Fruit fly (Drosophila melanogaster) whole organism, wandering third instar larva: ENCODE data around the gene CG14453.
"Not testable (repeated sequence)": the region's sequence is repeated elsewhere in the genome, so short reads cannot be mapped to it uniquely, and the experiment has no call there.

Source experiments
- Abd-B ChIP-seq: fragments of >200 bp; optimal IDR thresholded peaks from 2 replicates; lab custom pipeline; 2017; ENCODE audit warnings: missing biosample characterization, missing genetic modification characterization
- CG9705 ChIP-seq: fragments of 200-800 bp; sonication (Bioruptor generic); optimal IDR thresholded peaks from 2 replicates; lab custom pipeline; 2018; ENCODE audit warnings: missing biosample characterization, mild to moderate bottlenecking, missing genetic modification characterization
- CrebA ChIP-seq: fragments of 200-800 bp; sonication (Bioruptor generic); optimal IDR thresholded peaks from 2 replicates; lab custom pipeline; 2016; ENCODE audit warnings: missing biosample characterization, mild to moderate bottlenecking, missing genetic modification characterization, borderline replicate concordance
- Dfd ChIP-seq: fragments of >200 bp; optimal IDR thresholded peaks from 2 replicates; lab custom pipeline; 2017; ENCODE audit warnings: missing biosample characterization, missing genetic modification characterization
- Dif ChIP-seq: fragments of 200-275, 200-300 bp; sonication (Bioruptor generic); optimal IDR thresholded peaks from 2 replicates; lab custom pipeline; 2018; ENCODE audit warnings: missing biosample characterization, missing genetic modification characterization; ENCODE audit not compliant: partially characterized antibody
- HLH106 ChIP-seq: fragments of 200-800 bp; optimal IDR thresholded peaks from 3 replicates; lab custom pipeline; 2019; ENCODE audit warnings: missing biosample characterization, mild to moderate bottlenecking, missing genetic modification characterization, moderate library complexity
- Hr78 ChIP-seq: fragments of >200 bp; optimal IDR thresholded peaks from 2 replicates; lab custom pipeline; 2017; ENCODE audit warnings: missing biosample characterization, missing genetic modification characterization
- Jra ChIP-seq: sonication (Bioruptor generic); optimal IDR thresholded peaks from 2 replicates; lab custom pipeline; 2016; ENCODE audit warnings: missing biosample characterization, missing genetic modification characterization
- Mio ChIP-seq: sonication (Bioruptor generic); optimal IDR thresholded peaks from 2 replicates; lab custom pipeline; 2016; ENCODE audit warnings: missing biosample characterization, missing genetic modification characterization
- N ChIP-seq: fragments of >200 bp; optimal IDR thresholded peaks from 2 replicates; lab custom pipeline; 2018; ENCODE audit warnings: missing biosample characterization, missing external identifiers, missing genetic modification characterization
- OdsH ChIP-seq: fragments of 200-800 bp; sonication (Bioruptor generic); optimal IDR thresholded peaks from 2 replicates; lab custom pipeline; 2016; ENCODE audit warnings: missing biosample characterization, mild to moderate bottlenecking, missing genetic modification characterization
- Rel ChIP-seq, 2 experiments: fragments of 200-800 bp; sonication (Bioruptor generic) in 1 of 2; optimal IDR thresholded peaks; 2 replicates in 1 of 2; 3 replicates in 1 of 2; lab custom pipeline; 2016 to 2019; ENCODE audit warnings: mild to moderate bottlenecking in 2 of 2, missing biosample characterization in 2 of 2, missing genetic modification characterization in 2 of 2, moderate library complexity in 1 of 2
- Sp1 ChIP-seq: fragments of 200-800 bp; sonication (Bioruptor generic); optimal IDR thresholded peaks from 3 replicates; lab custom pipeline; 2019; ENCODE audit warnings: missing biosample characterization, mild to moderate bottlenecking, missing genetic modification characterization, moderate library complexity
- Vsx2 ChIP-seq: fragments of 200-300, 225-300 bp; sonication (Bioruptor generic); optimal IDR thresholded peaks from 2 replicates; lab custom pipeline; 2018; ENCODE audit warnings: missing biosample characterization, missing genetic modification characterization; ENCODE audit not compliant: partially characterized antibody
- brk ChIP-seq: fragments of 200-800 bp; sonication (Bioruptor generic); optimal IDR thresholded peaks from 2 replicates; lab custom pipeline; 2016; ENCODE audit warnings: missing biosample characterization, mild to moderate bottlenecking, missing genetic modification characterization
- dl ChIP-seq, 2 experiments: fragments of 175-275, 200-275 bp in 1 of 2; fragments of 200-275 bp in 1 of 2; sonication (Bioruptor generic); optimal IDR thresholded peaks; lab custom pipeline; 2018; ENCODE audit warnings: mild to moderate bottlenecking in 2 of 2, missing biosample characterization in 2 of 2, missing genetic modification characterization in 2 of 2, moderate library complexity in 2 of 2; ENCODE audit not compliant: partially characterized antibody in 2 of 2, insufficient read depth in 1 of 2
- dmrt93B ChIP-seq: fragments of 200-800 bp; sonication (Bioruptor generic); optimal IDR thresholded peaks from 2 replicates; lab custom pipeline; 2018; ENCODE audit warnings: missing biosample characterization, mild to moderate bottlenecking, missing genetic modification characterization
- dsf ChIP-seq: sonication (Bioruptor generic); optimal IDR thresholded peaks from 2 replicates; lab custom pipeline; 2016; ENCODE audit warnings: missing biosample characterization, missing genetic modification characterization, borderline replicate concordance
- fru ChIP-seq: fragments of 200-800 bp; sonication (Bioruptor generic); optimal IDR thresholded peaks from 3 replicates; lab custom pipeline; 2016; ENCODE audit warnings: missing biosample characterization, mild to moderate bottlenecking, missing genetic modification characterization
- jim ChIP-seq: fragments of 175-275, 200-325 bp; sonication (Bioruptor generic); optimal IDR thresholded peaks from 2 replicates; lab custom pipeline; 2016; ENCODE audit warnings: missing biosample characterization, mild to moderate bottlenecking, missing genetic modification characterization
- lola ChIP-seq: fragments of >200 bp; optimal IDR thresholded peaks from 2 replicates; lab custom pipeline; 2017; ENCODE audit warnings: missing biosample characterization, missing genetic modification characterization
- pan ChIP-seq: fragments of >200 bp; optimal IDR thresholded peaks from 2 replicates; lab custom pipeline; 2017
- psq ChIP-seq: fragments of 200-800 bp; sonication (Bioruptor generic); optimal IDR thresholded peaks from 3 replicates; lab custom pipeline; 2017; ENCODE audit warnings: missing biosample characterization, mild to moderate bottlenecking, missing genetic modification characterization, moderate library complexity
- rgr ChIP-seq: fragments of 200-800 bp; sonication (Bioruptor generic); optimal IDR thresholded peaks from 3 replicates; lab custom pipeline; 2016; ENCODE audit warnings: missing biosample characterization, mild to moderate bottlenecking, missing genetic modification characterization
- sv ChIP-seq: fragments of 200-800 bp; sonication (Bioruptor generic); optimal IDR thresholded peaks from 3 replicates; lab custom pipeline; 2016; ENCODE audit warnings: missing biosample characterization, missing genetic modification characterization
- tai ChIP-seq: sonication (Bioruptor generic); optimal IDR thresholded peaks from 2 replicates; lab custom pipeline; 2016; ENCODE audit warnings: missing biosample characterization, missing genetic modification characterization
- usp ChIP-seq: fragments of >200 bp; optimal IDR thresholded peaks from 2 replicates; lab custom pipeline; 2017; ENCODE audit warnings: missing biosample characterization, missing genetic modification characterization
- woc ChIP-seq: sonication (Bioruptor generic); optimal IDR thresholded peaks from 2 replicates; lab custom pipeline; 2016; ENCODE audit warnings: missing biosample characterization, mild to moderate bottlenecking, missing genetic modification characterization

Gene CG14453

DNA sequence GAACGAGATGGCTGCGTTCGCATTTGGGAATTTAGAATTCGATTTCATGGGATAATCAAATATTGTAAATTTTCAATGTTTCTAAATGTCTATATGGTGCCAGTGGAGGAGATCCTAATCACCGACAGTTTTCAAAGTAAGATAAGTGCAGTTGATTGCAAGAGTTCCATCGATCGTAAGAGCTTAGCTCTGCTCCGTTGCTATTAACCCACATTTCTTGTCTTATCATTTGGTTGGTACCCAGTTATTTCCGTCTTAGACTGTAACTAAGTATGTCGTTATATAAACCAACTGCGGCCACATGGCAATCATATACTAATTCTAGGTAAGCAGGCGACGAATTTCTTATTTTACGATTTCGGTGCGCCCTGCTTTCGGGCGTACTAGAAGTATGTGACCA lies 23.7 kb upstream of the CG14453 start:
- TF ChIP-seq CG9705 (GFP tag; lab: Kevin White, UChicago): no peak
- no peak for TF ChIP-seq CrebA (GFP tag; lab: Kevin White, UChicago)
- no peak for TF ChIP-seq Sp1 (GFP tag; lab: Kevin White, UChicago)
- TF ChIP-seq rgr: no peak
- TF ChIP-seq tai: no peak
- TF ChIP-seq woc (GFP tag; lab: Kevin White, UChicago): no peak
- no peak for TF ChIP-seq lola
- TF ChIP-seq brk (GFP tag; lab: Kevin White, UChicago): no peak
- no peak for TF ChIP-seq usp (GFP tag; lab: Kevin White, UChicago)
- no peak for TF ChIP-seq sv (GFP tag; lab: Kevin White, UChicago)

- TF ChIP-seq Dif (no peak), CrebA (GFP tag; lab: Kevin White, UChicago) (no peak)
Observed at dm6 chr3L:22671699-22672276, 22.1 kb upstream of the CG14453 start.

DNA sequence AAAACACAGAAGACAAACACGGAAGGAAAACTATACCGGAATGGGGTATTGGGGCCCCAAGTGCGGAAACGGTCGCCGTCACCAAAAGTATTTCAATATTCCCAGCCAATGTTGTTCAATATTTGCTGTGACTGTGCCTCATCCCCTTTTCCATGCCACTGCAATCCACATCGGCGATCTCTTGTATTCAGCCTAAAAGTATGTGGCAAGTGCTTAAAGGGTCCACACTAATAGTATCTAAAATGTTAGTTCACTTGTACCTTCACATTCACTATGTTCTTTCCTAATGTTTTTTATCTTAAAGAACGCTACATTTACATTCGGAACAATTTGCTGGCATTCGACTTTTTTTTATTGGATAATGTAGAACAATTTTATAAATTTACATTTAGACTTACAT lies 13.0 kb upstream of the CG14453 start:
- TF ChIP-seq tai (no peak), N (GFP tag; lab: Kevin White, UChicago) (no peak), sv (GFP tag; lab: Kevin White, UChicago) (no peak)

DNA sequence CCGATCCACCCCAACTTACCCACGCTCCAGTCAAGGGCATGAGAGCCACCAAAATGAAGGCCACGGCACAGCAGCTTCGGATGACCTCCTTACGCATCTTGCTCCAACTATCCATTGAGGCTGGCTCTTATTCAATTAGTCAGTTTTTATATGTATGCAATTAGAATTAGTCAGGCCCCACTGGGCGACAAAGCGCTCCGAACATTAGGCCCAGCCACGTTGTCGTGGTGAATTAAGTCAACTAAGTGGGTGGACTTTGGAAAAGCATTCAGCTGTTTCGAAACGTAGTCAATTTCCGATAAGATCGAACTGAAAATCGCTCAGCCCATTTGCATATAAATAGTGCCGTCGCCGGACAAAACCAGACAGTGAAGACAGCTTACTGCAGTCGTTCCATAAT lies 6.9 kb upstream of the CG14453 start, which contains the start of the genes CG14455 and CG14456:
CG14455 (minus strand) TSS at position 101 of the 400 bp plus-strand sequence.
CG14456 (plus strand) TSS at position 236 of the 400 bp plus-strand sequence.
- TF ChIP-seq OdsH (no peak), Abd-B (GFP tag; lab: Kevin White, UChicago) (no peak), fru (no peak), Jra (no peak), Mio (GFP tag; lab: Kevin White, UChicago) (no peak), CG9705 (GFP tag; lab: Kevin White, UChicago) (no peak), Hr78 (GFP tag; lab: Kevin White, UChicago) (no peak), Rel (GFP tag; optimal IDR thresholded peaks at IDR 0.05; lab: Kevin White, UChicago) (no peak), Rel (tag; optimal IDR thresholded peaks at IDR 0.05; lab: Kevin White, UChicago) (no peak), tai (no peak), Vsx2 (GFP tag; lab: Kevin White, UChicago) (no peak), dl (GFP tag; optimal IDR thresholded peaks at IDR 0.05; lab: Kevin White, UChicago; ENCODE audit: insufficient read depth in 1 of 2, partially characterized antibody in 2 of 2) (no peak), CrebA (GFP tag; lab: Kevin White, UChicago) (no peak), dsf (GFP tag; lab: Kevin White, UChicago) (no peak), jim (GFP tag; lab: Kevin White, UChicago) (no peak), Dfd (GFP tag; lab: Kevin White, UChicago) (no peak), brk (GFP tag; lab: Kevin White, UChicago) (no peak), usp (GFP tag; lab: Kevin White, UChicago) (no peak), N (GFP tag; lab: Kevin White, UChicago) (no peak), HLH106 (tag; lab: Kevin White, UChicago) (no peak)

DNA sequence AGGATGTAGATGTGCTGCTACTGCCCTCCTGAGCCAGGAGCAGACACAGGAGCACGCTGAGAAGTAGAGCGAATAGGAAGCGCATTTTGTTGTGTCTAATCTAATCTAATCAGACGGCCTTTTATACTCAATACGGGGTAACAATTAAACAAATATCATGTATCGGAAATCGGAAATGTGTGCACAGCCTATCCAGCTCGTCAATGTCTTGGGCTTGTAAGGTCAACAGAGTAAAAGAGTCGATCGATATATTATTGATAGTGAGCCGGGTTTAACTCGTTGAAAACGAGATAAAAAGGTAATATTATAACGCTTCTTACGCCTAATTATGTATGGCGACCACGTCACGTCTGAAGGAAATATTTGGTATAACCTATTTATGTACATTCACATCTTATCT lies 1.5 kb upstream of the CG14453 start, which contains the start of gene CG14454:
CG14454 (minus strand) TSS at position 101 of the 400 bp plus-strand sequence.
- TF ChIP-seq CrebA, dmrt93B, sv (GFP tag; lab: Kevin White, UChicago): not testable (repeated sequence)

DNA sequence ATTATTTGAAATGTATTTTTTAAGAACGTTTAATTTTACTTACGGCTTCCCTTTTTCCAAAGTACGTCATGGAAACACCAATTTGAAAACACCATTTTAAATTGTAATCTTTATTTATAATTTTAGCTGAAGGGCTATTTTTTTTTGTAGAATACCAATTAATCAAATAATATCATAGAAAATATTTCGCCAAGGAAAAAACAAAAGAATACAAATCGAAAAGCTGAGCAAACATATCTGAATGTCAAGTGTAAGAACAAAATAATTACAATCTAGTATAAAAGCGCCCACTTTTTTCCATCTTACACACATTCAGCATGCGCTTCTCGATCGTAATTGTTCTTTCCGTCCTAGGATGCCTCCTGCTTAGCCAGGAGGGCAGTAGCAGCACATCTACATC lies 1.8 kb downstream of the CG14453 start, which contains the start of gene CG14452:
CG14452 (plus strand) TSS at position 301 of the 400 bp plus-strand sequence.
- TF ChIP-seq pan (lab: Kevin White, UChicago): no peak
- TF ChIP-seq dsf (GFP tag; lab: Kevin White, UChicago): no peak
- no peak for TF ChIP-seq psq (GFP tag; lab: Kevin White, UChicago)
- no peak for TF ChIP-seq N (GFP tag; lab: Kevin White, UChicago)
